Worm (Caenorhabditis elegans): ENCODE measurements around the gene K02A2.1.

DNA sequence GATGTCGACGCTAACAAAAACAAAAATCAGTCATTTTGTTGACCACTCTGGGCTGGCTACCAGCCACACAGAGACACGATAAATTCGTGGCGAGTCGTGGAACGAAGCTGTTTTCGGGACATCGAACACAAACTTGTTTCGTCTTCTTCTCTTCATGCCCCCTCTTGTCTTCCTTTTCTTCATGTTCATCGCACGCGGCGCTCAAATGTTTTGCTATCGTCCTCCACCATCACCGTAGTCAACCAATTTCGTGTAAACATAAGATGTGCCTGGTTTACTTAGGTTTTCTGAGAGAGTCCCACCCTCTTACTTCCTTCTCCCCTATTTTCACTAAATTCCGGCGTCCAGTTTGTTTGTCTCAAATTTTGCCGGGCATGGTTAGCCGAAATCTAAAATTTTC lies 44.7 kb upstream of the K02A2.1 start:
- TF ChIP-seq pqm-1 (tag; optimal IDR thresholded peaks at IDR 0.05) (no peak), jun-1 (tag; optimal IDR thresholded peaks at IDR 0.05) (no peak), lin-15B (tag; optimal IDR thresholded peaks at IDR 0.05) (no peak), nhr-76 (tag; optimal IDR thresholded peaks at IDR 0.05) (no peak), mdl-1 (tag; optimal IDR thresholded peaks at IDR 0.05) (no peak), elt-3 (tag; optimal IDR thresholded peaks at IDR 0.05) (no peak), unc-62 (GFP tag; optimal IDR thresholded peaks at IDR 0.05) (no peak), ama-1 (optimal IDR thresholded peaks at IDR 0.05) (no peak), aly-2 (tag; optimal IDR thresholded peaks at IDR 0.05) (no peak), snpc-4 (tag; optimal IDR thresholded peaks at IDR 0.05) (no peak), ztf-11 (tag; optimal IDR thresholded peaks at IDR 0.05) (no peak), skn-1 (tag; optimal IDR thresholded peaks at IDR 0.05) (no peak)
